Worm (Caenorhabditis elegans) whole organism, L1 larva: ENCODE results near the gene sem-5.

Source experiments
- Y116A8C.19 ChIP-seq: sonication (generic microtip); optimal IDR thresholded peaks from 2 replicates; lab custom pipeline; 2016; ENCODE audit warnings: missing compliant biosample characterization, missing genetic modification characterization, borderline replicate concordance
- aly-2 ChIP-seq: fragments of 150-350 bp; optimal IDR thresholded peaks from 2 replicates; lab custom pipeline; 2014; ENCODE audit warnings: missing biosample characterization, missing genetic modification characterization
- ama-1 ChIP-seq: fragments of 150-350 bp; optimal IDR thresholded peaks from 2 replicates; lab custom pipeline; 2014
- dsc-1 ChIP-seq: sonication (generic microtip); optimal IDR thresholded peaks from 2 replicates; lab custom pipeline; 2016; ENCODE audit warnings: mild to moderate bottlenecking, missing genetic modification characterization, missing compliant biosample characterization
- egl-27 ChIP-seq, 2 experiments: fragments of 150-350 bp in 1 of 2; sonication (generic microtip); optimal IDR thresholded peaks; 3 replicates each; lab custom pipeline; 2017 to 2018; ENCODE audit warnings: missing biosample characterization in 2 of 2, missing genetic modification characterization in 2 of 2, missing genetic modification reagents in 2 of 2
- elt-3 ChIP-seq, 6 experiments: fragments of 150-350 bp in 1 of 6; sonication (generic microtip); optimal IDR thresholded peaks; 2 replicates each; lab custom pipeline; 2017 to 2018; ENCODE audit warnings: missing biosample characterization in 6 of 6, missing genetic modification characterization in 6 of 6, inconsistent platforms in 1 of 6
- hlh-4 ChIP-seq: sonication (generic microtip); optimal IDR thresholded peaks from 2 replicates; lab custom pipeline; 2016; ENCODE audit warnings: mild to moderate bottlenecking, missing genetic modification characterization, missing compliant biosample characterization
- jun-1 ChIP-seq: fragments of 150-350 bp; optimal IDR thresholded peaks from 2 replicates; lab custom pipeline; 2014; ENCODE audit warnings: missing biosample characterization, missing genetic modification reagents, missing genetic modification characterization
- lsy-2 ChIP-seq, 2 experiments: fragments of 150-350 bp; optimal IDR thresholded peaks; 2 replicates each; lab custom pipeline; 2014; ENCODE audit warnings: missing biosample characterization in 2 of 2, missing genetic modification characterization in 2 of 2
- nhr-237 ChIP-seq: fragments of 150-350 bp; optimal IDR thresholded peaks from 2 replicates; lab custom pipeline; 2014; ENCODE audit warnings: missing biosample characterization, missing genetic modification characterization
- nhr-85 ChIP-seq: sonication (generic microtip); peaks from one replicate; lab custom pipeline; 2016; ENCODE audit warnings: missing genetic modification characterization, inconsistent platforms, missing compliant biosample characterization
- vab-15 ChIP-seq: sonication (generic microtip); optimal IDR thresholded peaks from 2 replicates; lab custom pipeline; 2017; ENCODE audit warnings: missing genotype, mild to moderate bottlenecking, missing genetic modification characterization, missing compliant biosample characterization
- ztf-4 ChIP-seq: fragments of 150-350 bp; optimal IDR thresholded peaks from 2 replicates; lab custom pipeline; 2014; ENCODE audit warnings: missing biosample characterization, missing genetic modification characterization

ce11 chrX:7998942-7999341, 37.4 kb upstream of the sem-5 start:
- TF ChIP-seq elt-3 (tag; optimal IDR thresholded peaks at IDR 0.05; lab: Kevin White, UChicago) (no peak), hlh-4 (no peak), nhr-237 (tag; lab: Kevin White, UChicago) (no peak), dsc-1 (no peak), Y116A8C.19 (tag; lab: Kevin White, UChicago) (no peak), lsy-2 (tag; optimal IDR thresholded peaks at IDR 0.05; lab: Kevin White, UChicago) (no peak), jun-1 (tag; lab: Kevin White, UChicago) (no peak), aly-2 (tag; lab: Kevin White, UChicago) (no peak), ztf-4 (no peak), nhr-85 (tag; lab: Kevin White, UChicago) (no peak), ama-1 (no peak), egl-27 (tag; optimal IDR thresholded peaks at IDR 0.05; lab: Kevin White, UChicago) (no peak), vab-15 (tag; lab: Kevin White, UChicago) (no peak)
